Fruit fly (Drosophila melanogaster): Measurements from ENCODE around the gene Scgbeta.
A peak's percentile ranks its signal among the peaks of the same experiment; 100 is the strongest.

Scgbeta gene

dm6 chr3R:12451888-12452514, 29.8 kb upstream of the Scgbeta start, which contains the start of gene CG5509:
Gene CG5509 (plus strand): TSS chr3R:12452464.
- TF ChIP-seq cnc (optimal IDR thresholded peaks at IDR 0.05) = no peak
- TF ChIP-seq CG12768 (GFP tag; optimal IDR thresholded peaks at IDR 0.05) = no peak
- TF ChIP-seq tj (GFP tag; optimal IDR thresholded peaks at IDR 0.05) = peak; percentile 66
- TF ChIP-seq CG33017 (tag; optimal IDR thresholded peaks at IDR 0.05) = no peak
- peak; percentile 12 for TF ChIP-seq cic (GFP tag; optimal IDR thresholded peaks at IDR 0.05)
- TF ChIP-seq CG14711 (tag; optimal IDR thresholded peaks at IDR 0.05) = no peak

dm6 chr3R:12451376-12451775, 29.1 kb upstream of the Scgbeta start:
- peak; percentile 60 for TF ChIP-seq bab1 (GFP tag; optimal IDR thresholded peaks at IDR 0.05)
- TF ChIP-seq pad (GFP tag; optimal IDR thresholded peaks at IDR 0.05) = no peak
- TF ChIP-seq CG12768 (GFP tag; optimal IDR thresholded peaks at IDR 0.05) = peak; percentile 66
- no peak for TF ChIP-seq cnc (optimal IDR thresholded peaks at IDR 0.05)
- no peak for TF ChIP-seq cic (GFP tag; optimal IDR thresholded peaks at IDR 0.05)
- no peak for TF ChIP-seq kay (GFP tag; ENCODE audit: borderline replicate concordance)
- TF ChIP-seq Clk (GFP tag; optimal IDR thresholded peaks at IDR 0.05) = no peak
- peak; percentile 45 for TF ChIP-seq CG7045 (GFP tag; optimal IDR thresholded peaks at IDR 0.05)
- TF ChIP-seq Crg-1 (GFP tag; optimal IDR thresholded peaks at IDR 0.05) = no peak
- TF ChIP-seq CG7101 (tag; optimal IDR thresholded peaks at IDR 0.05) = peak; percentile 25
- peak; percentile 4 for TF ChIP-seq CG11617 (GFP tag; optimal IDR thresholded peaks at IDR 0.05)
- peak; percentile 39 for TF ChIP-seq CG33017 (tag; optimal IDR thresholded peaks at IDR 0.05)
- TF ChIP-seq Mnt (GFP tag; optimal IDR thresholded peaks at IDR 0.05) = no peak
- no peak for TF ChIP-seq toe (GFP tag; optimal IDR thresholded peaks at IDR 0.05)
- TF ChIP-seq Hr96 (GFP tag; optimal IDR thresholded peaks at IDR 0.05) = no peak
- TF ChIP-seq CG14711 (tag; optimal IDR thresholded peaks at IDR 0.05) = peak; percentile 46

dm6 chr3R:12450713-12451259, 28.6 kb upstream of the Scgbeta start:
- TF ChIP-seq kay (GFP tag; ENCODE audit: borderline replicate concordance) = no peak
- no peak for TF ChIP-seq CG12768 (GFP tag; optimal IDR thresholded peaks at IDR 0.05)
- TF ChIP-seq pad (GFP tag; optimal IDR thresholded peaks at IDR 0.05) = no peak
- no peak for TF ChIP-seq Mnt (GFP tag; optimal IDR thresholded peaks at IDR 0.05)
- TF ChIP-seq Hr96 (GFP tag; optimal IDR thresholded peaks at IDR 0.05) = no peak
- no peak for TF ChIP-seq Clk (GFP tag; optimal IDR thresholded peaks at IDR 0.05)
- TF ChIP-seq CG5204 (GFP tag; optimal IDR thresholded peaks at IDR 0.05) = no peak
- TF ChIP-seq cnc (optimal IDR thresholded peaks at IDR 0.05) = no peak
- TF ChIP-seq Crg-1 (GFP tag; optimal IDR thresholded peaks at IDR 0.05) = no peak
- no peak for TF ChIP-seq CG14711 (tag; optimal IDR thresholded peaks at IDR 0.05)
- no peak for TF ChIP-seq tj (GFP tag; optimal IDR thresholded peaks at IDR 0.05)
- no peak for TF ChIP-seq CG7101 (tag; optimal IDR thresholded peaks at IDR 0.05)
- no peak for TF ChIP-seq cic (GFP tag; optimal IDR thresholded peaks at IDR 0.05)
- TF ChIP-seq toe (GFP tag; optimal IDR thresholded peaks at IDR 0.05) = no peak
- no peak for TF ChIP-seq CG33017 (tag; optimal IDR thresholded peaks at IDR 0.05)
- no peak for TF ChIP-seq CG1620 (GFP tag; optimal IDR thresholded peaks at IDR 0.05)
- TF ChIP-seq CG11617 (GFP tag; optimal IDR thresholded peaks at IDR 0.05) = no peak
- TF ChIP-seq CG7045 (GFP tag; optimal IDR thresholded peaks at IDR 0.05) = no peak
- no peak for TF ChIP-seq ovo (GFP tag; optimal IDR thresholded peaks at IDR 0.05)
- TF ChIP-seq bab1 (GFP tag; optimal IDR thresholded peaks at IDR 0.05) = no peak

dm6 chr3R:12449617-12450242, 27.5 kb upstream of the Scgbeta start:
- TF ChIP-seq CG1620 (GFP tag; optimal IDR thresholded peaks at IDR 0.05) = no peak
- TF ChIP-seq CG7045 (GFP tag; optimal IDR thresholded peaks at IDR 0.05) = peak; percentile 1

dm6 chr3R:12448889-12449314, 26.7 kb upstream of the Scgbeta start, which contains the start of gene CG18549:
Gene CG18549 (plus strand): TSS chr3R:12449296.
- TF ChIP-seq Hr96 (GFP tag; optimal IDR thresholded peaks at IDR 0.05) (peak; percentile 99), Crg-1 (GFP tag; optimal IDR thresholded peaks at IDR 0.05) (peak; percentile 98), Mnt (GFP tag; optimal IDR thresholded peaks at IDR 0.05) (peak; percentile 95), ovo (GFP tag; optimal IDR thresholded peaks at IDR 0.05) (peak; percentile 58), CG33017 (tag; optimal IDR thresholded peaks at IDR 0.05) (peak; percentile 100), tj (GFP tag; optimal IDR thresholded peaks at IDR 0.05) (peak; percentile 83), cnc (optimal IDR thresholded peaks at IDR 0.05) (peak in 1 of 2 experiments; percentile 15), CG1620 (GFP tag; optimal IDR thresholded peaks at IDR 0.05) (peak; percentile 97), kay (GFP tag; ENCODE audit: borderline replicate concordance) (peak; percentile 99), cic (GFP tag; optimal IDR thresholded peaks at IDR 0.05) (peak; percentile 98), CG7101 (tag; optimal IDR thresholded peaks at IDR 0.05) (peak; percentile 100), Clk (GFP tag; optimal IDR thresholded peaks at IDR 0.05) (peak; percentile 94), CG11617 (GFP tag; optimal IDR thresholded peaks at IDR 0.05) (peak; percentile 96), toe (GFP tag; optimal IDR thresholded peaks at IDR 0.05) (no peak), pad (GFP tag; optimal IDR thresholded peaks at IDR 0.05) (peak; percentile 89), CG5204 (GFP tag; optimal IDR thresholded peaks at IDR 0.05) (peak; percentile 97), CG14711 (tag; optimal IDR thresholded peaks at IDR 0.05) (peak; percentile 99), CG7045 (GFP tag; optimal IDR thresholded peaks at IDR 0.05) (peak; percentile 97), bab1 (GFP tag; optimal IDR thresholded peaks at IDR 0.05) (peak; percentile 100), CG12768 (GFP tag; optimal IDR thresholded peaks at IDR 0.05) (peak; percentile 99)

dm6 chr3R:12448344-12448743, 26.1 kb upstream of the Scgbeta start:
- TF ChIP-seq CG11617 (GFP tag; optimal IDR thresholded peaks at IDR 0.05) (no peak), tj (GFP tag; optimal IDR thresholded peaks at IDR 0.05) (no peak), Crg-1 (GFP tag; optimal IDR thresholded peaks at IDR 0.05) (no peak), Hr96 (GFP tag; optimal IDR thresholded peaks at IDR 0.05) (no peak), CG7045 (GFP tag; optimal IDR thresholded peaks at IDR 0.05) (no peak), CG33017 (tag; optimal IDR thresholded peaks at IDR 0.05) (no peak), pad (GFP tag; optimal IDR thresholded peaks at IDR 0.05) (no peak), CG1620 (GFP tag; optimal IDR thresholded peaks at IDR 0.05) (no peak), toe (GFP tag; optimal IDR thresholded peaks at IDR 0.05) (no peak), Mnt (GFP tag; optimal IDR thresholded peaks at IDR 0.05) (no peak), cnc (optimal IDR thresholded peaks at IDR 0.05) (no peak), kay (GFP tag; ENCODE audit: borderline replicate concordance) (no peak), CG12768 (GFP tag; optimal IDR thresholded peaks at IDR 0.05) (no peak), CG7101 (tag; optimal IDR thresholded peaks at IDR 0.05) (no peak)

Measured in whole organism, adult.